Fruit fly (Drosophila melanogaster) whole organism: ENCODE data around the gene CG15878.

Experiments used
- CG8478 ChIP-seq: fragments of >200 bp; optimal IDR thresholded peaks from 2 replicates; lab custom pipeline; 2018; ENCODE audit warnings: inconsistent platforms
- Dll ChIP-seq: fragments of >200 bp; optimal IDR thresholded peaks from 2 replicates; lab custom pipeline; 2017
- EcR ChIP-seq, 2 experiments: fragments of >200 bp; optimal IDR thresholded peaks; 2 replicates each; lab custom pipeline; 2017; ENCODE audit warnings: missing biosample characterization in 2 of 2, missing genetic modification characterization in 2 of 2, missing genetic modification reagents in 2 of 2
- pan ChIP-seq: fragments of >200 bp; optimal IDR thresholded peaks from 2 replicates; lab custom pipeline; 2017
- psq ChIP-seq: fragments of >200 bp; optimal IDR thresholded peaks from 2 replicates; lab custom pipeline; 2017
- usp ChIP-seq: fragments of >200 bp; optimal IDR thresholded peaks from 2 replicates; lab custom pipeline; 2017; ENCODE audit warnings: missing biosample characterization, missing genetic modification characterization, mixed read lengths

The CG15878 gene

DNA sequence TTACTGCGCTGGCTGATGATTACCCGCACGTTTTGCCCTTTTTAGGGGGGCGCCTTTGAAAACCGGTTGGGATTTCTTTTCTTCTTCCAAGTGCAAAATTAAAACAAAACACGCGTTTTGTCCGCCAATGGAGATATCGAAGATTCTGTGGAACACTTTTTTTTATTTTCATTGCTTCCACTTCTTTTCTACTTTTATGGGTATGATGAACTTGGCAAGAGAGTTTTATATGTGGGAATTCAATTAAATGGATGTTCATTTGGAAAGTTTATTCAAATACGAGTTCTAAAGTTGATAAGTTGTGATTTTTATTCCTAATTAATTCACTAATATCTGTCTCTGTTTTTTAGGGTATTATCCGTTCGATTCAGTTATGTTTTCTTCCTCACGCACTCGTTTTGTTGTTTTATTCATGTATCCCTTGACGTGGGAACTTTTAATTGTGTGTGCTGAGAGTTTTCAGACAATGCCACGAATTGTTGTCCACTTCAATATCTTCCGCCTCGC is 48.2 kb downstream of the CG15878 start:
- TF ChIP-seq CG8478 (lab: Kevin White, UChicago) (no peak), Dll (lab: Kevin White, UChicago) (no peak), pan (lab: Kevin White, UChicago) (peak; percentile 88), psq (no peak), usp (GFP tag; lab: Kevin White, UChicago) (no peak)

DNA sequence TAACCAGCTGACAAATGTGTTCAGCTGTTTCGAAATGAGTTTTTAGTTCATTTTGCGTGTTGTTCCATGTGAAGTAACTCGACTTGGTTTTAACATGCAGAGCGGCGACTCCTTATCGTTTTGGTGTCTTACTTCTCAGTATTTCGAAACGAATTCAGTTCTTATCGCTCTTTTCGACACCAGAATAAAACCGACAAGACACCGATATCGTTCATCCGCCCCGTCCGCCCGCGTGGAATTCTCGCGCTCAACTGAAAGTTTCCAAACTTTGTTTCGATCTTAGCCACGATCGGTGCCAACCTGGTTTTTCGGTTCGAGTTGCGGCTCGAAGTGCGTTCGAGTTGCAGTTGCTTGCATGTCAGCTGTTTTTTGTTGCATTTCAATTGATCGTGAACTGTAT is 48.7 kb downstream of the CG15878 start, which contains the start of gene CG15822:
Gene CG15822, minus strand, starts transcription at position 256 of the 400 bp plus-strand sequence.
- TF ChIP-seq usp (GFP tag; lab: Kevin White, UChicago): no peak

DNA sequence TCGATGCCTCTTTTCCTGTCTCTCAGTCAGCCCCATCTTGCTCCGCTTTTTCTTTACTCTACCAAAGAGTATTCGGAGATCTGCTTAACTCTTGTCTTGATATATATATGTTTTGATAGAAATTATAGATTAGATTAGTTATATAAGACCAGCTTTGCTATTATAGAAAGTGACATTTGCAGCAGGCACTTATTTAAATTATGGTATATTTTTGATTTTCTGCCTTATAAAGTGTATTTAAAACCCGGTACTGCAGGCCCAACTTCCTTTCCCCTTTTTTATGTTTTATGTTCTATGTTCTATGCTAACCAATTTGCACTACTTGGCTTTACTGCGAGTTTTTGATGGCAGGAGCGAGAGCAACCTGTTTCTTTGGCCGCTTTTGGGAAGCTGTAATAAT is 49.7 kb downstream of the CG15878 start:
- TF ChIP-seq Dll (lab: Kevin White, UChicago) (no peak), usp (GFP tag; lab: Kevin White, UChicago) (no peak), psq (no peak), EcR (GFP tag; optimal IDR thresholded peaks at IDR 0.05; lab: Kevin White, UChicago) (no peak), pan (lab: Kevin White, UChicago) (no peak), CG8478 (lab: Kevin White, UChicago) (no peak)

DNA sequence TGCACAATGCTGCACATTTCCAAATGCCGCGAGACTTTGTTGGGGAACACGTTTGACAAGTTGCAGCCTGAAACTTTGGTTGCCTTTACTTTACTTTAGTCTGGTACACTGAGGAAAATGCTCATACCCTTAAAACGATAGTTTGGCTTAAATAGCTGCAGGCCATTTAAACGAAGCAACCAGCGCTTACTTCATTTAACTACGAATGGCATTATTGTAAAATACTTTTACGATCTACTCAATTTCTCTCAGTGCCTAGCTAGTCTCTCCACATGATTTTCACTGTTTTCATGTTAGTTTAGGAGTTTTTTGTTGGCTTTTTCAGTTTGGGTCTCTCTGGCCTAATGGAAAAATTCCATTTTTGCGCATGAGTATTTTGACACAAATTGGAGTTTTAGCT is 50.3 kb downstream of the CG15878 start:
- TF ChIP-seq psq (no peak), Dll (lab: Kevin White, UChicago) (no peak), usp (GFP tag; lab: Kevin White, UChicago) (no peak), pan (lab: Kevin White, UChicago) (no peak), CG8478 (lab: Kevin White, UChicago) (no peak), EcR (GFP tag; optimal IDR thresholded peaks at IDR 0.05; lab: Kevin White, UChicago) (no peak)
